Fruit fly (Drosophila melanogaster): ENCODE data around the gene bun.

The bun gene

dm6 chr2L:12485897-12486615 lies 60.4 kb downstream of the bun start:
- no peak for TF ChIP-seq gl (tag; optimal IDR thresholded peaks at IDR 0.05)
- no peak for TF ChIP-seq CG12605 (GFP tag; IDR thresholded peaks at IDR 0.05)
- peak; percentile 21 for TF ChIP-seq CG8159 (tag; optimal IDR thresholded peaks at IDR 0.05)
- no peak for TF ChIP-seq rn (GFP tag; IDR thresholded peaks at IDR 0.05)
- TF ChIP-seq CG14655 (GFP tag; optimal IDR thresholded peaks at IDR 0.05) = peak; percentile 10

dm6 chr2L:12483866-12484554 lies 62.4 kb downstream of the bun start:
- peak; percentile 96 for TF ChIP-seq CG8301 (tag; optimal IDR thresholded peaks at IDR 0.05)
- peak; percentile 96 for TF ChIP-seq Pif1A (GFP tag; optimal IDR thresholded peaks at IDR 0.05)
- peak; percentile 96 for TF ChIP-seq CG14655 (GFP tag; optimal IDR thresholded peaks at IDR 0.05)
- TF ChIP-seq fd96Ca (GFP tag; IDR thresholded peaks at IDR 0.05) = peak; percentile 95
- peak; percentile 94 for TF ChIP-seq CG34367 (tag; optimal IDR thresholded peaks at IDR 0.05)
- peak; percentile 93 for TF ChIP-seq Snoo (tag; optimal IDR thresholded peaks at IDR 0.05)
- TF ChIP-seq CG13204 (GFP tag; optimal IDR thresholded peaks at IDR 0.05) = peak; percentile 86
- peak; percentile 95 for TF ChIP-seq Ets98B (GFP tag; IDR thresholded peaks at IDR 0.05)
- TF ChIP-seq Pif1B (GFP tag; optimal IDR thresholded peaks at IDR 0.05) = peak; percentile 96
- TF ChIP-seq rn (GFP tag; IDR thresholded peaks at IDR 0.05) = peak; percentile 91
- peak; percentile 96 for TF ChIP-seq CG32121 (GFP tag; IDR thresholded peaks at IDR 0.05)
- TF ChIP-seq CG17806 (tag; optimal IDR thresholded peaks at IDR 0.05) = peak; percentile 95
- peak; percentile 70 for TF ChIP-seq EcR (GFP tag; optimal IDR thresholded peaks at IDR 0.05)
- peak; percentile 89 for TF ChIP-seq CG12605 (GFP tag; IDR thresholded peaks at IDR 0.05)
- TF ChIP-seq CG8159 (tag; optimal IDR thresholded peaks at IDR 0.05) = peak; percentile 95
- TF ChIP-seq CG4496 (GFP tag; IDR thresholded peaks at IDR 0.05) = peak; percentile 96
- peak; percentile 95 for TF ChIP-seq CG9948 (tag; optimal IDR thresholded peaks at IDR 0.05)
- peak; percentile 86 for TF ChIP-seq CG10348 (GFP tag; IDR thresholded peaks at IDR 0.05)
- TF ChIP-seq gl (tag; optimal IDR thresholded peaks at IDR 0.05) = peak; percentile 92
- peak; percentile 97 for TF ChIP-seq CG15710 (tag; optimal IDR thresholded peaks at IDR 0.05)
- peak; percentile 79 for TF ChIP-seq D1 (tag; optimal IDR thresholded peaks at IDR 0.05)

- TF ChIP-seq EcR (GFP tag; optimal IDR thresholded peaks at IDR 0.05) (no peak), CG32121 (GFP tag; IDR thresholded peaks at IDR 0.05) (no peak), CG9948 (tag; optimal IDR thresholded peaks at IDR 0.05) (no peak), Pif1B (GFP tag; optimal IDR thresholded peaks at IDR 0.05) (no peak), CG34367 (tag; optimal IDR thresholded peaks at IDR 0.05) (no peak), CG15710 (tag; optimal IDR thresholded peaks at IDR 0.05) (no peak), CG8301 (tag; optimal IDR thresholded peaks at IDR 0.05) (no peak)
Measured at dm6 chr2L:12483519-12483865, 62.9 kb downstream of the bun start.

dm6 chr2L:12482723-12483342 lies 63.6 kb downstream of the bun start:
- TF ChIP-seq CG15710 (tag; optimal IDR thresholded peaks at IDR 0.05) = no peak
- no peak for TF ChIP-seq fd96Ca (GFP tag; IDR thresholded peaks at IDR 0.05)
- peak; percentile 46; the same call in 2 of the 3 replicates for TF ChIP-seq CG4496 (GFP tag; IDR thresholded peaks at IDR 0.05)
- no peak for TF ChIP-seq CG8301 (tag; optimal IDR thresholded peaks at IDR 0.05)
- TF ChIP-seq rn (GFP tag; IDR thresholded peaks at IDR 0.05) = no peak
- TF ChIP-seq Ets98B (GFP tag; IDR thresholded peaks at IDR 0.05) = peak; percentile 22; the same call in 1 of the 2 replicates
- no peak for TF ChIP-seq EcR (GFP tag; optimal IDR thresholded peaks at IDR 0.05)
- no peak for TF ChIP-seq CG9948 (tag; optimal IDR thresholded peaks at IDR 0.05)
- TF ChIP-seq CG13204 (GFP tag; optimal IDR thresholded peaks at IDR 0.05) = no peak
- TF ChIP-seq D1 (tag; optimal IDR thresholded peaks at IDR 0.05) = peak; percentile 3
- peak; percentile 57 for TF ChIP-seq gl (tag; optimal IDR thresholded peaks at IDR 0.05)
- TF ChIP-seq CG14655 (GFP tag; optimal IDR thresholded peaks at IDR 0.05) = no peak
- peak; percentile 7 for TF ChIP-seq Pif1B (GFP tag; optimal IDR thresholded peaks at IDR 0.05)
- no peak for TF ChIP-seq CG12605 (GFP tag; IDR thresholded peaks at IDR 0.05)

dm6 chr2L:12481758-12482157 lies 64.7 kb downstream of the bun start:
- no peak for TF ChIP-seq CG8159 (tag; optimal IDR thresholded peaks at IDR 0.05)
- TF ChIP-seq CG10348 (GFP tag; IDR thresholded peaks at IDR 0.05) = no peak
- TF ChIP-seq CG32121 (GFP tag; IDR thresholded peaks at IDR 0.05) = no peak
- TF ChIP-seq gl (tag; optimal IDR thresholded peaks at IDR 0.05) = no peak
- TF ChIP-seq CG12605 (GFP tag; IDR thresholded peaks at IDR 0.05) = no peak
- no peak for TF ChIP-seq Pif1B (GFP tag; optimal IDR thresholded peaks at IDR 0.05)
- no peak for TF ChIP-seq CG8301 (tag; optimal IDR thresholded peaks at IDR 0.05)
- TF ChIP-seq fd96Ca (GFP tag; IDR thresholded peaks at IDR 0.05) = no peak
- no peak for TF ChIP-seq CG9948 (tag; optimal IDR thresholded peaks at IDR 0.05)
- TF ChIP-seq CG17806 (tag; optimal IDR thresholded peaks at IDR 0.05) = no peak
- TF ChIP-seq rn (GFP tag; IDR thresholded peaks at IDR 0.05) = no peak

- TF ChIP-seq gl (tag; optimal IDR thresholded peaks at IDR 0.05) (peak; percentile 73), CG15710 (tag; optimal IDR thresholded peaks at IDR 0.05) (no peak), CG10348 (GFP tag; IDR thresholded peaks at IDR 0.05) (no peak), CG8159 (tag; optimal IDR thresholded peaks at IDR 0.05) (no peak), CG34367 (tag; optimal IDR thresholded peaks at IDR 0.05) (no peak), Snoo (tag; optimal IDR thresholded peaks at IDR 0.05) (no peak), Ets98B (GFP tag; IDR thresholded peaks at IDR 0.05) (peak; percentile 32; the same call in 1 of the 2 replicates), CG14655 (GFP tag; optimal IDR thresholded peaks at IDR 0.05) (no peak), Pif1A (GFP tag; optimal IDR thresholded peaks at IDR 0.05) (no peak), CG13204 (GFP tag; optimal IDR thresholded peaks at IDR 0.05) (peak; percentile 3), CG4496 (GFP tag; IDR thresholded peaks at IDR 0.05) (0 out of 3 replicates have a peak, but pooled peaks have one; percentile 13), EcR (GFP tag; optimal IDR thresholded peaks at IDR 0.05) (no peak), D1 (tag; optimal IDR thresholded peaks at IDR 0.05) (no peak)
Measured at dm6 chr2L:12480846-12481245, 65.6 kb downstream of the bun start.
